Fruit fly (Drosophila melanogaster) S2 (cell line): ENCODE measurements around the gene Prestin.

Source experiments
- CG8478 ChIP-seq: fragments of >200 bp; optimal IDR thresholded peaks from 2 replicates; lab custom pipeline; 2018
- CTCF ChIP-seq, 2 experiments: fragments of >200 bp; optimal IDR thresholded peaks; 2 replicates each; lab custom pipeline; 2018

dm6 chr3L:17912972-17913763, 5.6 kb upstream of the Prestin start:
- no peak for TF ChIP-seq CG8478
- no peak for TF ChIP-seq CTCF (optimal IDR thresholded peaks at IDR 0.05; lab: Kevin White, UChicago)
